Fruit fly (Drosophila melanogaster) Kc167 (cell line): ENCODE measurements around the gene Pfdn2.

Source experiments
- Myc ChIP-seq: fragments of >200 bp; optimal IDR thresholded peaks from 2 replicates; lab custom pipeline; 2017; ENCODE audit warnings: missing external identifiers
- h ChIP-seq: fragments of >200 bp; optimal IDR thresholded peaks from 3 replicates; lab custom pipeline; 2018; ENCODE audit warnings: missing external identifiers
- psq ChIP-seq: fragments of >200 bp; optimal IDR thresholded peaks from 2 replicates; lab custom pipeline; 2017; ENCODE audit warnings: missing external identifiers

- no peak for TF ChIP-seq h (lab: Kevin White, UChicago)
- TF ChIP-seq psq (lab: Kevin White, UChicago) = no peak
- TF ChIP-seq Myc = no peak
Observed at dm6 chr3L:11094279-11094678, 20.1 kb upstream of the Pfdn2 start.
